Worm (Caenorhabditis elegans) whole organism, mixed stage, embryonic: Measurements from ENCODE around the gene nas-13.

Source experiments
- blmp-1 ChIP-seq: fragments of 150-350 bp; optimal IDR thresholded peaks from 2 replicates; lab custom pipeline; 2014; ENCODE audit warnings: missing biosample characterization, missing genetic modification characterization
- cnd-1 ChIP-seq: fragments of 200-800 bp; sonication (Bioruptor generic); optimal IDR thresholded peaks from 2 replicates; lab custom pipeline; 2018; ENCODE audit warnings: mild to moderate bottlenecking, missing genetic modification characterization, missing compliant biosample characterization
- elt-3 ChIP-seq: fragments of 150-350 bp; optimal IDR thresholded peaks from 2 replicates; lab custom pipeline; 2014; ENCODE audit warnings: missing biosample characterization, missing genetic modification characterization
- mls-2 ChIP-seq: sonication (generic microtip); optimal IDR thresholded peaks from 2 replicates; lab custom pipeline; 2016; ENCODE audit warnings: mild to moderate bottlenecking, missing genetic modification characterization, moderate library complexity, missing compliant biosample characterization
- nhr-12 ChIP-seq: fragments of 150-350 bp; optimal IDR thresholded peaks from 2 replicates; lab custom pipeline; 2014; ENCODE audit warnings: missing biosample characterization, missing genetic modification characterization
- pha-4 ChIP-seq: fragments of 150-350 bp; optimal IDR thresholded peaks from 2 replicates; lab custom pipeline; 2018; ENCODE audit warnings: missing biosample characterization, missing genetic modification reagents, missing genetic modification characterization
- snpc-4 ChIP-seq: fragments of 150-350 bp; optimal IDR thresholded peaks from 2 replicates; lab custom pipeline; 2014; ENCODE audit warnings: missing biosample characterization, missing genetic modification characterization
- unc-39 ChIP-seq: fragments of 150-350 bp; optimal IDR thresholded peaks from 2 replicates; lab custom pipeline; 2014; ENCODE audit warnings: missing biosample characterization, missing genetic modification characterization
- ztf-11 ChIP-seq: fragments of 150-350 bp; optimal IDR thresholded peaks from 2 replicates; lab custom pipeline; 2014; ENCODE audit warnings: missing biosample characterization, missing genetic modification characterization

- TF ChIP-seq snpc-4 (tag; lab: Kevin White, UChicago) (no peak), elt-3 (no peak), unc-39 (tag; lab: Kevin White, UChicago) (no peak), blmp-1 (tag; lab: Kevin White, UChicago) (no peak), pha-4 (tag; lab: Kevin White, UChicago) (no peak), ztf-11 (tag; lab: Kevin White, UChicago) (no peak), nhr-12 (tag; lab: Kevin White, UChicago) (no peak), cnd-1 (tag; lab: Kevin White, UChicago) (no peak), mls-2 (no peak)
Measured at ce11 chrX:15377724-15378123, 50.3 kb downstream of the nas-13 start, which contains the start of gene svh-5.
